Worm (Caenorhabditis elegans) whole organism, L4/young adult: ENCODE results near the gene eif-2Bdelta.

Experiments used
- W03F9.2 ChIP-seq: fragments of 150-350 bp; optimal IDR thresholded peaks from 2 replicates; lab custom pipeline; 2014; ENCODE audit warnings: missing biosample characterization, missing genetic modification characterization
- dao-5 ChIP-seq: sonication (generic microtip); optimal IDR thresholded peaks from 2 replicates; lab custom pipeline; 2016; ENCODE audit warnings: missing genotype, missing genetic modification characterization, moderate library complexity, missing compliant biosample characterization

- TF ChIP-seq W03F9.2 (tag; lab: Kevin White, UChicago): no peak
- no peak for TF ChIP-seq dao-5 (tag; lab: Kevin White, UChicago)
These were observed 16.9 kb upstream of the eif-2Bdelta start, which contains the start of gene gsnl-1 for ce11 chrV:9496742-9497141.
